Worm (Caenorhabditis elegans): ENCODE data around the gene pes-1.

DNA sequence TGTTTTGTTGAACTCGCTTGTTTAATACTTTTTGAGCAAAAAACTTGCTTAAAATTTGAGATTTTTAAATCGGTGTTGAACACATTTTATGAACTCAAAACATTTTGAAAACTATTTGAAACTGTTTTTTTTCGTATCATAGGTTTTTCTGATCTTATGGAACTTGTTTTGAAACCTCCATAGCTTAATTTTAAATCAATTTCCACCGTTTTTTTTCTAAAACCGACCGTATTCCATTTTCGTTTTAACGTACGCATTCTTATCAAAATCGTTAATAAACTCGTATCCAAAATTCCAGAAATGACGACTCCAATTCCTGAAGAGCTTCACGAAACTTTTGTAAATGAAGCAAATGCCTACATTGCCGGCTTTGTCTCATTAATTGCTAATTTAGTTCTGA, 5.8 kb downstream of the pes-1 start, which contains the start of gene srm-2:
- TF ChIP-seq attf-6 (GFP tag; IDR thresholded peaks at IDR 0.05) = no peak
- TF ChIP-seq fkh-3 (tag; optimal IDR thresholded peaks at IDR 0.05) = no peak
- TF ChIP-seq sea-2 (GFP tag; IDR thresholded peaks at IDR 0.05) = no peak
